Fruit fly (Drosophila melanogaster) whole organism, prepupa: ENCODE results near the gene Nubp1.
A peak's percentile ranks its signal among the peaks of the same experiment; 100 is the strongest.

Source experiments
- Blimp-1 ChIP-seq: fragments of 200-800 bp; sonication (Bioruptor generic); optimal IDR thresholded peaks from 3 replicates; lab custom pipeline; 2017; ENCODE audit warnings: missing biosample characterization, missing genetic modification characterization, mild to moderate bottlenecking, moderate library complexity, missing genetic modification reagents
- CG10669 ChIP-seq: fragments of 200-800 bp; sonication (Bioruptor generic); optimal IDR thresholded peaks from 3 replicates; lab custom pipeline; 2018; ENCODE audit warnings: missing biosample characterization, mild to moderate bottlenecking, missing genetic modification characterization, moderate library complexity
- CG3919 ChIP-seq: fragments of 200-800 bp; sonication (Bioruptor generic); optimal IDR thresholded peaks from 3 replicates; lab custom pipeline; 2016; ENCODE audit warnings: missing biosample characterization, missing genetic modification characterization
- CG6276 ChIP-seq: fragments of 200-800 bp; sonication (Bioruptor generic); optimal IDR thresholded peaks from 2 replicates; lab custom pipeline; 2017; ENCODE audit warnings: missing biosample characterization, mild to moderate bottlenecking, missing genetic modification characterization
- CG6808 ChIP-seq: fragments of 200-800 bp; sonication (Bioruptor generic); optimal IDR thresholded peaks from 3 replicates; lab custom pipeline; 2017; ENCODE audit warnings: missing biosample characterization, missing genetic modification characterization, mild to moderate bottlenecking, moderate library complexity, missing genetic modification reagents
- CG8632 ChIP-seq: fragments of 200-800 bp; sonication (Bioruptor generic); optimal IDR thresholded peaks from 3 replicates; lab custom pipeline; 2016; ENCODE audit warnings: missing biosample characterization, missing genetic modification characterization
- Ets21C ChIP-seq: fragments of 200-800 bp; sonication (Bioruptor generic); optimal IDR thresholded peaks from 3 replicates; lab custom pipeline; 2016; ENCODE audit warnings: missing biosample characterization, missing genetic modification characterization
- Hr38 ChIP-seq: sonication (Bioruptor generic); optimal IDR thresholded peaks from 2 replicates; lab custom pipeline; 2016; ENCODE audit warnings: missing biosample characterization, missing genetic modification characterization
- Hr4 ChIP-seq: fragments of 200-800 bp; sonication (Bioruptor generic); optimal IDR thresholded peaks from 3 replicates; lab custom pipeline; 2016; ENCODE audit warnings: missing biosample characterization, missing genetic modification characterization
- OdsH ChIP-seq: fragments of 200-800 bp; sonication (Bioruptor generic); optimal IDR thresholded peaks from 3 replicates; lab custom pipeline; 2016; ENCODE audit warnings: missing biosample characterization, missing genetic modification characterization
- Sox14 ChIP-seq: fragments of 200-800 bp; sonication (Bioruptor generic); optimal IDR thresholded peaks from 3 replicates; lab custom pipeline; 2016; ENCODE audit warnings: missing biosample characterization, missing genetic modification characterization
- acj6 ChIP-seq: fragments of 200-800 bp; sonication (Bioruptor generic); optimal IDR thresholded peaks from 3 replicates; lab custom pipeline; 2016; ENCODE audit warnings: missing biosample characterization, missing genetic modification characterization
- eg ChIP-seq: fragments of 200-800 bp; sonication (Bioruptor generic); IDR thresholded peaks from 3 replicates; pipeline ENCODE4 v1.3.6; 2022; ENCODE audit warnings: missing biosample characterization, missing genetic modification characterization
- topi ChIP-seq: fragments of 200-800 bp; sonication (Bioruptor generic); optimal IDR thresholded peaks from 3 replicates; lab custom pipeline; 2016; ENCODE audit warnings: missing biosample characterization, missing genetic modification characterization

DNA sequence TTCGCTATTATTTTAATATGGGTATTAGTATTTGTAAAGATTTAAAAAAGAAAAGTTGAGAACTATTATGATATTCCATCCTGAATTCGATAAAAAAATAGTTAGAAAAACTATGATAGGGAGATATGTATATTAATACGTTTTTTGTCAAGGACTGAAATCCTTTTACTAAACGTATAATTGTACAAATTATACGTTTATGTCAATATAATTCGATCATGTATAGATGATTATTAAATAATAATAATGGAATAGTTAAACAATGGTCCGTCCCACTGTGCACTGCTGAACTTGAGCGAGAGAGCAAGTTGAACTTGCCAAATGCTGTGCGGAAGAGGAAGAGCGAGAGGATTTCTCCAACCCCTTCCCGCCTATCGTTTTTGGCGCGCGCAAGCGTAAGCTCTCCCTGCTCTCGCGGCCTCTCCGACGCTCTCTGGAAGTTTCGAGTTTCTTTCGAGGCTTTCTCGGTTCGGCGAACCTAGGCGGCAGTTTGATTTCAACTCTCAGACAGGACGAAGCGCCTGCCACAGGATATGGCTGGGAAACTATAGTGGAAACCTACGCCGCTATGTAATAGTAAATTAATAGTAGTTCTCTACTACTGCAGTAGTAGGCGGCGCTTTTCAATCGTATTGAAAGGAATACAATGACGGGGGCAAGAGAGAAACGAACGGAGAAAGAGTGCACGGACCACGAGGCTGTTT is 47.3 kb upstream of the Nubp1 start:
- peak; percentile 79 for TF ChIP-seq CG6276 (GFP tag; lab: Kevin White, UChicago)
- TF ChIP-seq Ets21C = no peak
- peak; percentile 70 for TF ChIP-seq Hr4 (GFP tag; lab: Kevin White, UChicago)
- TF ChIP-seq Blimp-1 (GFP tag; lab: Kevin White, UChicago) = no peak
- TF ChIP-seq Hr38 (GFP tag; lab: Kevin White, UChicago) = no peak
- peak; percentile 66 for TF ChIP-seq eg (GFP tag; lab: Robert Waterston, UW)
- TF ChIP-seq CG6808 (GFP tag; lab: Kevin White, UChicago) = peak; percentile 81
- peak; percentile 85 for TF ChIP-seq OdsH (GFP tag; lab: Kevin White, UChicago)
- TF ChIP-seq CG8632 (GFP tag; lab: Kevin White, UChicago) = peak; percentile 87
- peak; percentile 85 for TF ChIP-seq acj6
- TF ChIP-seq Sox14 (GFP tag; lab: Kevin White, UChicago) = no peak
- TF ChIP-seq CG3919 (GFP tag; lab: Kevin White, UChicago) = peak; percentile 81
- peak; percentile 60 for TF ChIP-seq CG10669 (GFP tag; lab: Kevin White, UChicago)
- TF ChIP-seq topi (GFP tag; lab: Kevin White, UChicago) = no peak
